Fruit fly (Drosophila melanogaster): ENCODE results near the gene Spp.

Gene Spp

dm6 chr2L:542338-542967, 2.0 kb downstream of the Spp start, which contains the start of gene lwr (continued):
- TF ChIP-seq mld (GFP tag; IDR thresholded peaks at IDR 0.05; ENCODE audit: partially characterized antibody) = no peak
- no peak for TF ChIP-seq CG18262 (tag; optimal IDR thresholded peaks at IDR 0.05)
- peak; percentile 43 for TF ChIP-seq dm (GFP tag; optimal IDR thresholded peaks at IDR 0.05)
- TF ChIP-seq E2f1 (GFP tag; IDR thresholded peaks at IDR 0.05) = no peak
- TF ChIP-seq CG11560 (tag; IDR thresholded peaks at IDR 0.05) = no peak
- no peak for TF ChIP-seq odd (GFP tag; optimal IDR thresholded peaks at IDR 0.05)
- TF ChIP-seq CG17829 (tag; optimal IDR thresholded peaks at IDR 0.05) = peak; percentile 22
- no peak for TF ChIP-seq CG12744 (GFP tag; optimal IDR thresholded peaks at IDR 0.05)
- TF ChIP-seq YL-1 (GFP tag; optimal IDR thresholded peaks at IDR 0.05) = peak; percentile 83
- peak; percentile 6 for TF ChIP-seq PHDP (tag; optimal IDR thresholded peaks at IDR 0.05)
- peak in 1 of 3 experiments; percentile 32 for TF ChIP-seq Stat92E (GFP tag; optimal IDR thresholded peaks at IDR 0.05)
- peak; percentile 65 for TF ChIP-seq unc-4 (GFP tag; IDR thresholded peaks at IDR 0.05; ENCODE audit: partially characterized antibody)
- TF ChIP-seq CHES-1-like (GFP tag; optimal IDR thresholded peaks at IDR 0.05) = peak; percentile 18
- no peak for TF ChIP-seq Doc2 (GFP tag; IDR thresholded peaks at IDR 0.05)
- TF ChIP-seq nerfin-1 (tag; optimal IDR thresholded peaks at IDR 0.05) = peak; percentile 59
- TF ChIP-seq CG14710 (tag; optimal IDR thresholded peaks at IDR 0.05) = peak; percentile 38
- TF ChIP-seq CG14860 (GFP tag; IDR thresholded peaks at IDR 0.05; ENCODE audit: partially characterized antibody) = no peak; the same call in 2 of the 3 replicates
- TF ChIP-seq Taf1 (GFP tag; IDR thresholded peaks at IDR 0.05) = no peak
- peak; percentile 38 for TF ChIP-seq CG30020 (tag; optimal IDR thresholded peaks at IDR 0.05)
- TF ChIP-seq gce (GFP tag; IDR thresholded peaks at IDR 0.05) = no peak
- peak; percentile 56; the same call in 2 of the 3 replicates for TF ChIP-seq knrl (GFP tag; IDR thresholded peaks at IDR 0.05; ENCODE audit: partially characterized antibody)
- TF ChIP-seq CG33557 (GFP tag; optimal IDR thresholded peaks at IDR 0.05) = no peak
- peak; percentile 40 for TF ChIP-seq HmgZ (tag; optimal IDR thresholded peaks at IDR 0.05)
- peak; percentile 15 for TF ChIP-seq CoRest (tag; optimal IDR thresholded peaks at IDR 0.05)
- no peak for TF ChIP-seq CG4404 (GFP tag; IDR thresholded peaks at IDR 0.05)
- TF ChIP-seq Ets97D (GFP tag; optimal IDR thresholded peaks at IDR 0.05) = peak; percentile 27
- no peak for TF ChIP-seq Awh (GFP tag; IDR thresholded peaks at IDR 0.05)
- TF ChIP-seq tin (GFP tag; optimal IDR thresholded peaks at IDR 0.05) = no peak
- TF ChIP-seq Sin3A (optimal IDR thresholded peaks at IDR 0.05) = peak; percentile 61
- TF ChIP-seq vfl (GFP tag; optimal IDR thresholded peaks at IDR 0.05) = no peak
- peak; percentile 57 for TF ChIP-seq CG2116 (GFP tag; optimal IDR thresholded peaks at IDR 0.05)
- no peak for TF ChIP-seq CG12155 (GFP tag; optimal IDR thresholded peaks at IDR 0.05)
- no peak for TF ChIP-seq Lim3 (GFP tag; IDR thresholded peaks at IDR 0.05)
- peak; percentile 65 for TF ChIP-seq sens (GFP tag)
- TF ChIP-seq stwl (tag; optimal IDR thresholded peaks at IDR 0.05) = peak; percentile 70
- peak; percentile 11 for TF ChIP-seq CG2120 (GFP tag; optimal IDR thresholded peaks at IDR 0.05)
- TF ChIP-seq en (GFP tag; optimal IDR thresholded peaks at IDR 0.05) = no peak
- peak; percentile 55; the same call in 1 of the 2 replicates for TF ChIP-seq Bgb (GFP tag; IDR thresholded peaks at IDR 0.05; ENCODE audit: partially characterized antibody)
- TF ChIP-seq Dek (tag; optimal IDR thresholded peaks at IDR 0.05) = no peak
- peak; percentile 83 for TF ChIP-seq gfzf (GFP tag; optimal IDR thresholded peaks at IDR 0.05)
- TF ChIP-seq bbx (GFP tag; IDR thresholded peaks at IDR 0.05; ENCODE audit: partially characterized antibody) = peak; percentile 53; the same call in 1 of the 2 replicates
- no peak for TF ChIP-seq eyg (GFP tag; optimal IDR thresholded peaks at IDR 0.05)
- no peak for TF ChIP-seq CG13424 (tag; optimal IDR thresholded peaks at IDR 0.05)
- TF ChIP-seq Dref (GFP tag; IDR thresholded peaks at IDR 0.05) = peak; percentile 72
- peak; percentile 33; the same call in 1 of the 3 replicates for TF ChIP-seq HLH4C (GFP tag; IDR thresholded peaks at IDR 0.05; ENCODE audit: partially characterized antibody)
- peak; percentile 36 for TF ChIP-seq CG1603 (tag; optimal IDR thresholded peaks at IDR 0.05)
- no peak for TF ChIP-seq Dip2 (GFP tag; IDR thresholded peaks at IDR 0.05)
- no peak for TF ChIP-seq CG43689 (GFP tag; IDR thresholded peaks at IDR 0.05)
- TF ChIP-seq CG8290 (GFP tag; optimal IDR thresholded peaks at IDR 0.05) = no peak
- no peak for TF ChIP-seq CG8290 (tag; optimal IDR thresholded peaks at IDR 0.05)

Measured in whole organism, embryonic.